Worm (Caenorhabditis elegans): ENCODE results near the gene gcc-2.
A peak's percentile ranks its signal among the peaks of the same experiment; 100 is the strongest.

- TF ChIP-seq aly-2 (tag; optimal IDR thresholded peaks at IDR 0.05) (no peak), elt-2 (tag; optimal IDR thresholded peaks at IDR 0.05) (peak; percentile 15), unc-62 (GFP tag; optimal IDR thresholded peaks at IDR 0.05) (no peak), ama-1 (optimal IDR thresholded peaks at IDR 0.05) (peak; percentile 75), nhr-12 (tag; optimal IDR thresholded peaks at IDR 0.05) (no peak), pha-4 (tag; optimal IDR thresholded peaks at IDR 0.05) (no peak), ztf-11 (tag; optimal IDR thresholded peaks at IDR 0.05) (no peak), nhr-237 (tag; optimal IDR thresholded peaks at IDR 0.05) (no peak)
Observed at ce11 chrIII:9782011-9782436, 20.1 kb upstream of the gcc-2 start, which contains the start of gene vha-2.
